Fruit fly (Drosophila melanogaster) S2 (cell line): ENCODE measurements around the gene Mst98Ca.

Source experiments
- CG8478 ChIP-seq: fragments of >200 bp; optimal IDR thresholded peaks from 2 replicates; lab custom pipeline; 2018
- CTCF ChIP-seq, 2 experiments: fragments of >200 bp; optimal IDR thresholded peaks; 2 replicates each; lab custom pipeline; 2018

The Mst98Ca gene

DNA sequence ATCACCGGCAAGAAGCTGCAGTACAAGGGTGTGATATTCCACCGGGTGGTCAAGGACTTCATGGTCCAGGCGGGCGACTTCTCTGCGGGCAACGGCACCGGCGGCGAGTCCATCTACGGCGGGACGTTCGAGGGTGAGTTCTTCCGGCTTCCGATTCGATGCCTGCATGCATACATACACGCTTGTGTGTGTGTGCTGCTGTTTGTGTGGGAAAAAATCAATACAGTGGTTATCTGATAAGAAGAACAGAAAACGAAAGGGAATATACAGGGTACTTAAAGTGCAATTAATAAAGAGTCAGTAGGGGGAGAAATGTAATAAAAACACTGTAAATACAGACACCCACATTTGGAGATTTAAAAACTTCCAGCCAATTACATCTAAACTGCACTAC lies 49.5 kb downstream of the Mst98Ca start:
- TF ChIP-seq CG8478 (lab: Kevin White, UChicago), result no peak
- TF ChIP-seq CTCF (optimal IDR thresholded peaks at IDR 0.05; lab: Kevin White, UChicago), result no peak
